Worm (Caenorhabditis elegans) whole organism, late embryonic: ENCODE data around the gene Y37H2A.11.

Source experiments
- Y22D7AL.16 ChIP-seq: sonication (generic microtip); optimal IDR thresholded peaks from 2 replicates; lab custom pipeline; 2016; ENCODE audit warnings: missing genetic modification characterization, missing compliant biosample characterization
- ama-1 ChIP-seq: fragments of 150-350 bp; optimal IDR thresholded peaks from 2 replicates; lab custom pipeline; 2014
- ceh-19 ChIP-seq: fragments of 200-800 bp; sonication (Bioruptor generic); optimal IDR thresholded peaks from 2 replicates; lab custom pipeline; 2018; ENCODE audit warnings: mild to moderate bottlenecking, missing genetic modification characterization, missing compliant biosample characterization
- ceh-24 ChIP-seq: sonication (generic microtip); optimal IDR thresholded peaks from 2 replicates; lab custom pipeline; 2016; ENCODE audit warnings: mild to moderate bottlenecking, missing genetic modification characterization, missing compliant biosample characterization
- dmd-4 ChIP-seq: sonication (generic microtip); optimal IDR thresholded peaks from 2 replicates; lab custom pipeline; 2016; ENCODE audit warnings: borderline replicate concordance, missing genetic modification characterization, missing compliant biosample characterization
- dve-1 ChIP-seq: sonication (generic microtip); optimal IDR thresholded peaks from 2 replicates; lab custom pipeline; 2017; ENCODE audit warnings: antibody characterized with exemption, mild to moderate bottlenecking, missing genetic modification characterization, missing compliant biosample characterization
- fax-1 ChIP-seq: sonication (generic microtip); optimal IDR thresholded peaks from 2 replicates; lab custom pipeline; 2016; ENCODE audit warnings: missing genotype, missing genetic modification characterization, missing compliant biosample characterization
- hlh-30 ChIP-seq: sonication (generic microtip); optimal IDR thresholded peaks from 2 replicates; lab custom pipeline; 2017; ENCODE audit warnings: antibody characterized with exemption, missing genetic modification characterization, missing compliant biosample characterization; ENCODE audit not compliant: insufficient read depth
- lim-6 ChIP-seq: sonication (generic microtip); optimal IDR thresholded peaks from 2 replicates; lab custom pipeline; 2016; ENCODE audit warnings: missing genetic modification characterization, missing compliant biosample characterization
- madf-2 ChIP-seq: sonication (generic microtip); optimal IDR thresholded peaks from 2 replicates; lab custom pipeline; 2017; ENCODE audit warnings: missing genetic modification characterization, missing compliant biosample characterization
- pax-1 ChIP-seq: fragments of 150-350 bp; optimal IDR thresholded peaks from 2 replicates; lab custom pipeline; 2014; ENCODE audit warnings: missing biosample characterization, missing genetic modification characterization
- tbx-2 ChIP-seq: sonication (generic microtip); optimal IDR thresholded peaks from 2 replicates; lab custom pipeline; 2016; ENCODE audit warnings: missing genetic modification characterization, missing compliant biosample characterization
- unc-86 ChIP-seq: sonication (generic microtip); optimal IDR thresholded peaks from 2 replicates; lab custom pipeline; 2016; ENCODE audit warnings: missing genetic modification characterization, missing compliant biosample characterization

ce11 chrV:18171568-18171967 lies 30.3 kb downstream of the Y37H2A.11 start, which contains the start of gene C14A6.8:
- TF ChIP-seq dmd-4 (tag; lab: Kevin White, UChicago) (no peak), ceh-24 (tag; lab: Kevin White, UChicago) (no peak), tbx-2 (tag; lab: Kevin White, UChicago) (no peak), fax-1 (no peak), madf-2 (tag; lab: Kevin White, UChicago) (no peak), Y22D7AL.16 (tag; lab: Kevin White, UChicago) (no peak), unc-86 (tag; lab: Kevin White, UChicago) (no peak), lim-6 (tag; lab: Kevin White, UChicago) (no peak), ama-1 (no peak), dve-1 (tag; lab: Kevin White, UChicago) (no peak), hlh-30 (tag; lab: Kevin White, UChicago) (no peak), ceh-19 (GFP tag; lab: Kevin White, UChicago) (no peak), pax-1 (tag; lab: Kevin White, UChicago) (no peak)
